Worm (Caenorhabditis elegans) whole organism, L1 larva: ENCODE measurements around the gene F59A7.7.

ENCODE experiments used
- F16B12.6 ChIP-seq: fragments of 150-350 bp; optimal IDR thresholded peaks from 2 replicates; lab custom pipeline; 2014; ENCODE audit warnings: missing biosample characterization, missing genetic modification characterization
- Y116A8C.19 ChIP-seq: sonication (generic microtip); optimal IDR thresholded peaks from 2 replicates; lab custom pipeline; 2016; ENCODE audit warnings: missing compliant biosample characterization, missing genetic modification characterization, borderline replicate concordance
- aha-1 ChIP-seq: fragments of 150-350 bp; optimal IDR thresholded peaks from 2 replicates; lab custom pipeline; 2014; ENCODE audit warnings: missing biosample characterization, missing genetic modification characterization
- alr-1 ChIP-seq: fragments of 200-800 bp; sonication (Bioruptor generic); optimal IDR thresholded peaks from 2 replicates; lab custom pipeline; 2018; ENCODE audit warnings: borderline replicate concordance, mild to moderate bottlenecking, missing genetic modification characterization, missing compliant biosample characterization
- blmp-1 ChIP-seq: fragments of 150-350 bp; optimal IDR thresholded peaks from 2 replicates; lab custom pipeline; 2014; ENCODE audit warnings: missing biosample characterization, missing genetic modification characterization
- ceh-82 ChIP-seq, 3 experiments: fragments of 150-350 bp in 1 of 3; sonication (generic microtip) in 2 of 3; optimal IDR thresholded peaks; 2 replicates each; lab custom pipeline; 2014 to 2017; ENCODE audit warnings: missing biosample characterization in 3 of 3, missing genetic modification characterization in 3 of 3
- ceh-88 ChIP-seq: fragments of 200-800 bp; sonication (Bioruptor generic); IDR thresholded peaks from 2 replicates; pipeline ENCODE4 v1.3.6; 2022; ENCODE audit warnings: missing genetic modification characterization, missing compliant biosample characterization
- ceh-90 ChIP-seq: sonication (generic microtip); optimal IDR thresholded peaks from 2 replicates; lab custom pipeline; 2016; ENCODE audit warnings: missing genetic modification characterization, missing compliant biosample characterization
- dpl-1 ChIP-seq, 3 experiments: fragments of 150-350 bp in 2 of 3; sonication (generic microtip) in 1 of 3; optimal IDR thresholded peaks; 2 replicates each; lab custom pipeline; 2014 to 2017; ENCODE audit warnings: missing biosample characterization in 3 of 3, missing genetic modification characterization in 3 of 3, missing genetic modification reagents in 3 of 3
- efl-1 ChIP-seq, 4 experiments: fragments of 150-350 bp; optimal IDR thresholded peaks in 3 of 4; peaks in 1 of 4; 1 replicate in 1 of 4; 2 replicates in 3 of 4; lab custom pipeline; 2014; ENCODE audit warnings: missing biosample characterization in 2 of 4, missing genetic modification characterization in 2 of 4, missing genetic modification reagents in 2 of 4
- efl-3 ChIP-seq: fragments of 200-800 bp; sonication (Bioruptor generic); optimal IDR thresholded peaks from 2 replicates; lab custom pipeline; 2018; ENCODE audit warnings: mild to moderate bottlenecking, missing genetic modification characterization, missing compliant biosample characterization
- egl-27 ChIP-seq, 2 experiments: fragments of 150-350 bp in 1 of 2; sonication (generic microtip); optimal IDR thresholded peaks; 3 replicates each; lab custom pipeline; 2017 to 2018; ENCODE audit warnings: missing biosample characterization in 2 of 2, missing genetic modification characterization in 2 of 2, missing genetic modification reagents in 2 of 2
- elt-2 ChIP-seq: sonication (generic microtip); optimal IDR thresholded peaks from 2 replicates; lab custom pipeline; 2016; ENCODE audit warnings: missing genetic modification characterization, mild to moderate bottlenecking, inconsistent platforms, missing compliant biosample characterization, missing genetic modification reagents
- elt-3 ChIP-seq, 6 experiments: fragments of 150-350 bp in 1 of 6; sonication (generic microtip); optimal IDR thresholded peaks; 2 replicates each; lab custom pipeline; 2017 to 2018; ENCODE audit warnings: missing biosample characterization in 6 of 6, missing genetic modification characterization in 6 of 6, inconsistent platforms in 1 of 6
- fkh-4 ChIP-seq: sonication (generic microtip); optimal IDR thresholded peaks from 2 replicates; lab custom pipeline; 2016; ENCODE audit warnings: missing compliant biosample characterization, missing genetic modification characterization, borderline replicate concordance
- fos-1 ChIP-seq: fragments of 150-350 bp; optimal IDR thresholded peaks from 2 replicates; lab custom pipeline; 2014; ENCODE audit warnings: missing biosample characterization, missing genetic modification characterization
- hlh-4 ChIP-seq: sonication (generic microtip); optimal IDR thresholded peaks from 2 replicates; lab custom pipeline; 2016; ENCODE audit warnings: mild to moderate bottlenecking, missing genetic modification characterization, missing compliant biosample characterization
- jun-1 ChIP-seq: fragments of 150-350 bp; optimal IDR thresholded peaks from 2 replicates; lab custom pipeline; 2014; ENCODE audit warnings: missing biosample characterization, missing genetic modification reagents, missing genetic modification characterization
- lin-13 ChIP-seq: fragments of 150-350 bp; optimal IDR thresholded peaks from 2 replicates; lab custom pipeline; 2014; ENCODE audit warnings: missing biosample characterization, missing genetic modification reagents, missing genetic modification characterization
- lin-14 ChIP-seq: fragments of 200-800 bp; sonication (Bioruptor generic); optimal IDR thresholded peaks from 2 replicates; lab custom pipeline; 2018; ENCODE audit warnings: mild to moderate bottlenecking, missing genetic modification characterization, moderate library complexity, missing compliant biosample characterization
- lin-35 ChIP-seq, 2 experiments: fragments of 150-350 bp; optimal IDR thresholded peaks; 2 replicates each; lab custom pipeline; 2014; ENCODE audit warnings: missing biosample characterization in 2 of 2, missing genetic modification characterization in 2 of 2, missing genetic modification reagents in 2 of 2
- mep-1 ChIP-seq: fragments of 150-350 bp; optimal IDR thresholded peaks from 2 replicates; lab custom pipeline; 2014; ENCODE audit warnings: missing biosample characterization, missing genetic modification characterization
- nhr-20 ChIP-seq: sonication (generic microtip); optimal IDR thresholded peaks from 2 replicates; lab custom pipeline; 2016; ENCODE audit warnings: mild to moderate bottlenecking, missing genetic modification characterization, missing compliant biosample characterization
- nhr-237 ChIP-seq: fragments of 150-350 bp; optimal IDR thresholded peaks from 2 replicates; lab custom pipeline; 2014; ENCODE audit warnings: missing biosample characterization, missing genetic modification characterization
- nhr-71 ChIP-seq: sonication (generic microtip); optimal IDR thresholded peaks from 2 replicates; lab custom pipeline; 2016; ENCODE audit warnings: mild to moderate bottlenecking, missing genetic modification characterization, moderate library complexity, missing compliant biosample characterization
- nhr-76 ChIP-seq: sonication (generic microtip); optimal IDR thresholded peaks from 2 replicates; lab custom pipeline; 2017; ENCODE audit warnings: missing biosample characterization, missing genetic modification characterization
- nhr-84 ChIP-seq: sonication (generic microtip); optimal IDR thresholded peaks from 2 replicates; lab custom pipeline; 2017; ENCODE audit warnings: missing biosample characterization, missing genetic modification characterization
- nhr-85 ChIP-seq: sonication (generic microtip); peaks from one replicate; lab custom pipeline; 2016; ENCODE audit warnings: missing genetic modification characterization, inconsistent platforms, missing compliant biosample characterization
- nhr-90 ChIP-seq: sonication (generic microtip); optimal IDR thresholded peaks from 2 replicates; lab custom pipeline; 2016; ENCODE audit warnings: mild to moderate bottlenecking, missing genetic modification characterization, missing compliant biosample characterization; ENCODE audit not compliant: poor library complexity
- rnt-1 ChIP-seq: sonication (generic microtip); optimal IDR thresholded peaks from 2 replicates; lab custom pipeline; 2016; ENCODE audit warnings: mild to moderate bottlenecking, missing genetic modification characterization, moderate library complexity, missing compliant biosample characterization
- snpc-4 ChIP-seq: fragments of 150-350 bp; optimal IDR thresholded peaks from 2 replicates; lab custom pipeline; 2014; ENCODE audit warnings: missing biosample characterization, missing genetic modification characterization
- snu-23 ChIP-seq: sonication (generic microtip); optimal IDR thresholded peaks from 2 replicates; lab custom pipeline; 2016; ENCODE audit warnings: missing genetic modification characterization, missing compliant biosample characterization
- sptf-1 ChIP-seq: fragments of 150-350 bp; optimal IDR thresholded peaks from 2 replicates; lab custom pipeline; 2014; ENCODE audit warnings: missing biosample characterization, missing genetic modification characterization
- tlp-1 ChIP-seq: fragments of 150-350 bp; optimal IDR thresholded peaks from 2 replicates; lab custom pipeline; 2014; ENCODE audit warnings: missing biosample characterization, missing genetic modification characterization
- ztf-11 ChIP-seq, 2 experiments: sonication (generic microtip); optimal IDR thresholded peaks; 2 replicates each; lab custom pipeline; 2016 to 2017; ENCODE audit warnings: missing genetic modification characterization in 2 of 2, missing biosample characterization in 1 of 2, missing compliant biosample characterization in 1 of 2

The F59A7.7 gene

ce11 chrV:1998358-1998757 is 13.5 kb upstream of the F59A7.7 start:
- TF ChIP-seq ztf-11 (tag; optimal IDR thresholded peaks at IDR 0.05; lab: Kevin White, UChicago): no peak
- TF ChIP-seq F16B12.6 (tag; lab: Kevin White, UChicago): no peak
- no peak for TF ChIP-seq aha-1 (tag; lab: Kevin White, UChicago)
- TF ChIP-seq nhr-20 (tag; lab: Kevin White, UChicago): peak; percentile 19
- peak; percentile 2 for TF ChIP-seq nhr-71 (tag; lab: Kevin White, UChicago)
- TF ChIP-seq snu-23: no peak
- TF ChIP-seq ceh-88: no peak
- no peak for TF ChIP-seq efl-3 (GFP tag; lab: Kevin White, UChicago)
- peak; percentile 45 for TF ChIP-seq elt-2 (tag; lab: Kevin White, UChicago)
- TF ChIP-seq fkh-4: no peak
- peak; percentile 49 for TF ChIP-seq lin-14 (GFP tag; lab: Kevin White, UChicago)
- TF ChIP-seq Y116A8C.19: no peak
- TF ChIP-seq fos-1 (tag; lab: Kevin White, UChicago): no peak
- TF ChIP-seq mep-1 (tag; lab: Kevin White, UChicago): no peak
- TF ChIP-seq hlh-4 (tag; lab: Kevin White, UChicago): no peak
- no peak for TF ChIP-seq tlp-1 (tag; lab: Kevin White, UChicago)
- no peak for TF ChIP-seq nhr-84 (tag; lab: Kevin White, UChicago)
- no peak for TF ChIP-seq nhr-237 (tag; lab: Kevin White, UChicago)
- no peak for TF ChIP-seq efl-1 (optimal IDR thresholded peaks at IDR 0.05; lab: Kevin White, UChicago)
- TF ChIP-seq efl-1 (GFP tag; optimal IDR thresholded peaks at IDR 0.05 in 1 of 2; lab: Kevin White, UChicago): no peak
- no peak for TF ChIP-seq lin-13
- peak in 3 of 6 experiments; percentile 32 to 56 (median 37) for TF ChIP-seq elt-3 (tag; optimal IDR thresholded peaks at IDR 0.05; lab: Kevin White, UChicago)

- no peak for TF ChIP-seq sptf-1 (tag; lab: Kevin White, UChicago)
- TF ChIP-seq lin-14 (GFP tag; lab: Kevin White, UChicago): peak; percentile 71
- no peak for TF ChIP-seq snpc-4 (tag; lab: Kevin White, UChicago)
- TF ChIP-seq alr-1 (tag; lab: Kevin White, UChicago): no peak
- TF ChIP-seq ceh-82 (tag; optimal IDR thresholded peaks at IDR 0.05; lab: Kevin White, UChicago): no peak
- no peak for TF ChIP-seq lin-13
- peak; percentile 58 for TF ChIP-seq elt-2 (tag; lab: Kevin White, UChicago)
- TF ChIP-seq lin-35 (GFP tag; optimal IDR thresholded peaks at IDR 0.05; lab: Kevin White, UChicago): peak in 1 of 2 experiments; percentile 22
- TF ChIP-seq nhr-20 (tag; lab: Kevin White, UChicago): peak; percentile 51
- TF ChIP-seq nhr-85 (tag; lab: Kevin White, UChicago): no peak
- TF ChIP-seq nhr-76 (tag; lab: Kevin White, UChicago): no peak
- TF ChIP-seq elt-3 (tag; optimal IDR thresholded peaks at IDR 0.05; lab: Kevin White, UChicago): peak in 1 of 6 experiments; percentile 69
- TF ChIP-seq egl-27 (tag; optimal IDR thresholded peaks at IDR 0.05; lab: Kevin White, UChicago): no peak
- peak; percentile 40 for TF ChIP-seq nhr-90 (tag; lab: Kevin White, UChicago)
- no peak for TF ChIP-seq mep-1 (tag; lab: Kevin White, UChicago)
- peak; percentile 3 for TF ChIP-seq jun-1 (tag; lab: Kevin White, UChicago)
- no peak for TF ChIP-seq rnt-1 (tag; lab: Kevin White, UChicago)
Measured at ce11 chrV:1999531-2000094, 12.3 kb upstream of the F59A7.7 start, which contains the start of gene alh-5. Gene alh-5, minus strand, starts transcription at chrV:1999581.

- no peak for TF ChIP-seq blmp-1 (tag; lab: Kevin White, UChicago)
- TF ChIP-seq ceh-90 (tag; lab: Kevin White, UChicago): no peak
- TF ChIP-seq alr-1 (tag; lab: Kevin White, UChicago): no peak
Measured at ce11 chrV:2004229-2004628, 7.6 kb upstream of the F59A7.7 start, which contains the start of gene clec-206. Gene clec-206, minus strand, starts transcription at chrV:2004329.

ce11 chrV:2004659-2005058 is 7.2 kb upstream of the F59A7.7 start, which contains the start of gene cysl-4:
Gene cysl-4, plus strand, starts transcription at chrV:2004959.
- no peak for TF ChIP-seq nhr-84 (tag; lab: Kevin White, UChicago)
- TF ChIP-seq dpl-1 (GFP tag; optimal IDR thresholded peaks at IDR 0.05; lab: Kevin White, UChicago): no peak
